Worm (Caenorhabditis elegans): Measurements from ENCODE around the gene mks-2.

mks-2 gene

ce11 chrII:6170236-6170635 lies 49.0 kb downstream of the mks-2 start:
- TF ChIP-seq dao-5 (tag; optimal IDR thresholded peaks at IDR 0.05): no peak
- TF ChIP-seq W03F9.2 (tag; optimal IDR thresholded peaks at IDR 0.05): no peak
- no peak for TF ChIP-seq him-1 (tag; optimal IDR thresholded peaks at IDR 0.05)

- TF ChIP-seq him-1 (tag; optimal IDR thresholded peaks at IDR 0.05) (no peak), W03F9.2 (tag; optimal IDR thresholded peaks at IDR 0.05) (no peak), dao-5 (tag; optimal IDR thresholded peaks at IDR 0.05) (no peak)
Measured at ce11 chrII:6169156-6169555, 50.1 kb downstream of the mks-2 start, which contains the start of gene hst-3.1. TSS of gene hst-3.1 (minus strand) at chrII:6169256.

- TF ChIP-seq him-1 (tag; optimal IDR thresholded peaks at IDR 0.05) (no peak), dao-5 (tag; optimal IDR thresholded peaks at IDR 0.05) (no peak), W03F9.2 (tag; optimal IDR thresholded peaks at IDR 0.05) (no peak)
Measured at ce11 chrII:6168714-6169113, 50.5 kb downstream of the mks-2 start.

All from whole organism, L4/young adult.